Fruit fly (Drosophila melanogaster) whole organism, embryonic: ENCODE measurements around the gene CG7889.

Source experiments
- B-H2 ChIP-seq: fragments of 200-800 bp; sonication (Bioruptor generic); optimal IDR thresholded peaks from 2 replicates; lab custom pipeline; 2018; ENCODE audit warnings: missing biosample characterization, mild to moderate bottlenecking, missing genetic modification characterization
- CG10267 ChIP-seq: fragments of 200-800 bp; sonication (Bioruptor generic); optimal IDR thresholded peaks from 2 replicates; lab custom pipeline; 2018; ENCODE audit warnings: missing biosample characterization, mild to moderate bottlenecking, missing genetic modification characterization, moderate library complexity
- CG10462 ChIP-seq: fragments of 200-800 bp; sonication (Bioruptor generic); optimal IDR thresholded peaks from 2 replicates; lab custom pipeline; 2016; ENCODE audit warnings: missing biosample characterization, missing genetic modification characterization
- CG10543 ChIP-seq: fragments of 200-800 bp; sonication (Bioruptor generic); optimal IDR thresholded peaks from 3 replicates; lab custom pipeline; 2017; ENCODE audit warnings: missing biosample characterization, mild to moderate bottlenecking, missing genetic modification characterization, moderate library complexity
- CG11723 ChIP-seq: fragments of 200-800 bp; sonication (Bioruptor generic); optimal IDR thresholded peaks from 2 replicates; lab custom pipeline; 2017; ENCODE audit warnings: missing biosample characterization, mild to moderate bottlenecking, missing genetic modification characterization
- CG12219 ChIP-seq: fragments of 200-800 bp; sonication (Bioruptor generic); optimal IDR thresholded peaks from 3 replicates; lab custom pipeline; 2018; ENCODE audit warnings: missing biosample characterization, mild to moderate bottlenecking, missing genetic modification characterization
- CG12236 ChIP-seq: fragments of 200-800 bp; sonication (Bioruptor generic); optimal IDR thresholded peaks from 2 replicates; lab custom pipeline; 2016; ENCODE audit warnings: missing biosample characterization, missing genetic modification characterization
- CG12391 ChIP-seq: fragments of 200-800 bp; sonication (Bioruptor generic); optimal IDR thresholded peaks from 3 replicates; lab custom pipeline; 2018; ENCODE audit warnings: missing biosample characterization, mild to moderate bottlenecking, missing genetic modification characterization, moderate library complexity
- CG12942 ChIP-seq: fragments of 200-800 bp; sonication (Bioruptor generic); optimal IDR thresholded peaks from 3 replicates; lab custom pipeline; 2016; ENCODE audit warnings: missing biosample characterization, missing genetic modification characterization
- CG14710 ChIP-seq: fragments of 200-800 bp; sonication (Bioruptor generic); optimal IDR thresholded peaks from 3 replicates; lab custom pipeline; 2019; ENCODE audit warnings: missing biosample characterization, mild to moderate bottlenecking, missing genetic modification characterization, moderate library complexity
- CG1602 ChIP-seq: fragments of 200-800 bp; sonication (Bioruptor generic); optimal IDR thresholded peaks from 3 replicates; lab custom pipeline; 2016; ENCODE audit warnings: missing biosample characterization, missing genetic modification characterization
- CG1832 ChIP-seq: fragments of 200-800 bp; sonication (Bioruptor generic); optimal IDR thresholded peaks from 2 replicates; lab custom pipeline; 2017; ENCODE audit warnings: missing biosample characterization, mild to moderate bottlenecking, missing genetic modification characterization, inconsistent platforms
- CG33213 ChIP-seq: fragments of 200-800 bp; sonication (Bioruptor generic); optimal IDR thresholded peaks from 3 replicates; lab custom pipeline; 2016; ENCODE audit warnings: missing biosample characterization, missing genetic modification characterization
- CG4424 ChIP-seq: fragments of 200-800 bp; sonication (Bioruptor generic); optimal IDR thresholded peaks from 3 replicates; lab custom pipeline; 2016; ENCODE audit warnings: missing biosample characterization, missing genetic modification characterization
- CG5953 ChIP-seq: fragments of 200-800 bp; sonication (Bioruptor generic); IDR thresholded peaks from 2 replicates; pipeline ENCODE4 v1.3.6; 2022; ENCODE audit warnings: missing biosample characterization, missing genetic modification characterization
- CG9215 ChIP-seq: fragments of 200-800 bp; sonication (Bioruptor generic); IDR thresholded peaks from 2 replicates; pipeline ENCODE4 v1.3.6; 2022; ENCODE audit warnings: missing biosample characterization, missing genetic modification characterization
- Dfd ChIP-seq, 2 experiments: fragments of >200 bp; optimal IDR thresholded peaks; 2 replicates each; lab custom pipeline; 2017; ENCODE audit warnings: missing biosample characterization in 2 of 2, missing genetic modification characterization in 2 of 2
- Elba2 ChIP-seq: fragments of 200-800 bp; sonication (Bioruptor generic); optimal IDR thresholded peaks from 3 replicates; lab custom pipeline; 2016; ENCODE audit warnings: missing biosample characterization, missing genetic modification characterization
- Ets97D ChIP-seq: fragments of 200-800 bp; sonication (Bioruptor generic); optimal IDR thresholded peaks from 3 replicates; lab custom pipeline; 2016; ENCODE audit warnings: missing biosample characterization, missing genetic modification characterization
- HLH54F ChIP-seq: fragments of 200-800 bp; sonication (Bioruptor generic); optimal IDR thresholded peaks from 3 replicates; lab custom pipeline; 2016; ENCODE audit warnings: missing biosample characterization, missing genetic modification characterization
- Hr39 ChIP-seq: fragments of >200 bp; optimal IDR thresholded peaks from 2 replicates; lab custom pipeline; 2017
- Lpt ChIP-seq: fragments of >200 bp; optimal IDR thresholded peaks from 2 replicates; lab custom pipeline; 2018; ENCODE audit warnings: missing biosample characterization, missing genetic modification characterization
- Mad ChIP-seq: fragments of 200-800 bp; sonication (Bioruptor generic); optimal IDR thresholded peaks from 2 replicates; lab custom pipeline; 2016; ENCODE audit warnings: missing biosample characterization, missing genetic modification characterization
- Opbp ChIP-seq: fragments of 200-800 bp; sonication (Bioruptor generic); IDR thresholded peaks from 3 replicates; pipeline ENCODE4 v1.3.6; 2022; ENCODE audit warnings: missing biosample characterization, missing genetic modification characterization; ENCODE audit not compliant: partially characterized antibody
- Rfx ChIP-seq: fragments of 200-800 bp; sonication (Bioruptor generic); IDR thresholded peaks from 2 replicates; pipeline ENCODE4 v1.3.6; 2022; ENCODE audit warnings: missing biosample characterization, missing genetic modification characterization
- Side ChIP-seq: fragments of 200-800 bp; sonication (Bioruptor generic); optimal IDR thresholded peaks from 2 replicates; lab custom pipeline; 2016; ENCODE audit warnings: missing biosample characterization, missing genetic modification characterization
- Sin3A ChIP-seq: fragments of >200 bp; optimal IDR thresholded peaks from 2 replicates; lab custom pipeline; 2018
- Sry-β ChIP-seq: fragments of 200-800 bp; sonication (Bioruptor generic); optimal IDR thresholded peaks from 2 replicates; lab custom pipeline; 2018; ENCODE audit warnings: missing biosample characterization, mild to moderate bottlenecking, missing genetic modification characterization, moderate library complexity
- bigmax ChIP-seq: fragments of 200-800 bp; sonication (Bioruptor generic); optimal IDR thresholded peaks from 2 replicates; lab custom pipeline; 2018; ENCODE audit warnings: missing biosample characterization, mild to moderate bottlenecking, missing genetic modification characterization
- caup ChIP-seq: fragments of 200-800 bp; sonication (Bioruptor generic); optimal IDR thresholded peaks from 3 replicates; lab custom pipeline; 2017; ENCODE audit warnings: missing biosample characterization, mild to moderate bottlenecking, missing genetic modification characterization, moderate library complexity; ENCODE audit not compliant: severe bottlenecking
- chm ChIP-seq: fragments of 200-800 bp; sonication (Bioruptor generic); IDR thresholded peaks from 2 replicates; pipeline ENCODE4 v1.3.6; 2022; ENCODE audit warnings: missing biosample characterization, missing genetic modification characterization
- dmrt99B ChIP-seq: fragments of 200-800 bp; sonication (Bioruptor generic); optimal IDR thresholded peaks from 2 replicates; lab custom pipeline; 2018; ENCODE audit warnings: missing biosample characterization, mild to moderate bottlenecking, missing genetic modification characterization, moderate library complexity
- dysf ChIP-seq: fragments of 200-800 bp; sonication (Bioruptor generic); IDR thresholded peaks from 3 replicates; pipeline ENCODE4 v1.3.6; 2022; ENCODE audit warnings: missing biosample characterization, missing genetic modification characterization
- ems ChIP-seq: fragments of 200-800 bp; sonication (Bioruptor generic); optimal IDR thresholded peaks from 3 replicates; lab custom pipeline; 2016; ENCODE audit warnings: missing biosample characterization, missing genetic modification characterization
- exex ChIP-seq: fragments of 200-800 bp; sonication (Bioruptor generic); optimal IDR thresholded peaks from 4 replicates; lab custom pipeline; 2018; ENCODE audit warnings: missing biosample characterization, mild to moderate bottlenecking, missing genetic modification characterization, moderate library complexity
- gcm ChIP-seq: fragments of 200-800 bp; sonication (Bioruptor generic); optimal IDR thresholded peaks from 2 replicates; lab custom pipeline; 2019; ENCODE audit warnings: missing biosample characterization, mild to moderate bottlenecking, missing genetic modification characterization, moderate library complexity
- gt ChIP-seq: fragments of 200-800 bp; sonication (Bioruptor generic); IDR thresholded peaks from 2 replicates; pipeline ENCODE4 v1.3.6; 2022; ENCODE audit warnings: missing biosample characterization, missing genetic modification characterization
- hb ChIP-seq: fragments of 200-800 bp; sonication (Bioruptor generic); IDR thresholded peaks from 3 replicates; pipeline ENCODE4 v1.3.6; 2022; ENCODE audit warnings: missing biosample characterization, missing genetic modification characterization; ENCODE audit not compliant: partially characterized antibody
- knrl ChIP-seq: fragments of 200-800 bp; sonication (Bioruptor generic); IDR thresholded peaks from 3 replicates; pipeline ENCODE4 v1.3.6; 2022; ENCODE audit warnings: missing biosample characterization, missing genetic modification characterization; ENCODE audit not compliant: partially characterized antibody
- mirr ChIP-seq: fragments of 200-800 bp; sonication (Bioruptor generic); optimal IDR thresholded peaks from 3 replicates; lab custom pipeline; 2018; ENCODE audit warnings: missing biosample characterization, mild to moderate bottlenecking, missing genetic modification characterization
- otp ChIP-seq: fragments of 200-800 bp; sonication (Bioruptor generic); IDR thresholded peaks from 3 replicates; pipeline ENCODE4, ENCODE4 v1.3.6; 2022; ENCODE audit warnings: missing biosample characterization, missing genetic modification characterization
- pan ChIP-seq, 4 experiments: fragments of >200 bp in 3 of 4; fragments of 200-800 bp in 1 of 4; sonication (Bioruptor generic) in 1 of 4; optimal IDR thresholded peaks in 3 of 4; IDR thresholded peaks in 1 of 4; 2 replicates each; pipeline versions ENCODE4 v1.3.6 to Lab custom; 2017 to 2022; ENCODE audit warnings: missing biosample characterization in 2 of 4, missing genetic modification characterization in 2 of 4, mixed read lengths in 1 of 4
- pb ChIP-seq: fragments of 200-800 bp; sonication (Bioruptor generic); optimal IDR thresholded peaks from 3 replicates; lab custom pipeline; 2016; ENCODE audit warnings: missing biosample characterization, missing genetic modification characterization
- sens ChIP-seq: fragments of 200-800 bp; sonication (Bioruptor generic); peaks from one replicate; lab custom pipeline; 2016; ENCODE audit warnings: missing biosample characterization, missing genetic modification characterization
- sima ChIP-seq: fragments of 200-800 bp; sonication (Bioruptor generic); optimal IDR thresholded peaks from 2 replicates; lab custom pipeline; 2016; ENCODE audit warnings: missing biosample characterization, missing genetic modification characterization
- trh ChIP-seq: fragments of 200-800 bp; sonication (Bioruptor generic); optimal IDR thresholded peaks from 2 replicates; lab custom pipeline; 2016; ENCODE audit warnings: missing biosample characterization, missing genetic modification characterization
- twi ChIP-seq: fragments of 200-800 bp; optimal IDR thresholded peaks from 2 replicates; lab custom pipeline; 2019; ENCODE audit warnings: missing biosample characterization, mild to moderate bottlenecking, missing genetic modification characterization, moderate library complexity
- vnd ChIP-seq: fragments of 200-800 bp; sonication (Bioruptor generic); IDR thresholded peaks from 3 replicates; pipeline ENCODE4 v1.3.6; 2022; ENCODE audit warnings: missing biosample characterization, missing genetic modification characterization; ENCODE audit not compliant: partially characterized antibody
- vvl ChIP-seq: fragments of 200-800 bp; sonication (Bioruptor generic); IDR thresholded peaks from 2 replicates; pipeline ENCODE4 v1.3.6; 2022; ENCODE audit warnings: missing biosample characterization, missing genetic modification characterization
- zen2 ChIP-seq: fragments of 200-800 bp; sonication (Bioruptor generic); IDR thresholded peaks from 3 replicates; pipeline ENCODE4 v1.3.6; 2022; ENCODE audit warnings: missing biosample characterization, missing genetic modification characterization; ENCODE audit not compliant: partially characterized antibody

Gene CG7889

dm6 chrX:19243379-19243834 is at the start of gene CG7889 (continued):
- TF ChIP-seq CG12391 (tag; lab: Kevin White, UChicago): peak; percentile 11
- TF ChIP-seq chm (GFP tag; lab: Robert Waterston, UW): no peak

DNA sequence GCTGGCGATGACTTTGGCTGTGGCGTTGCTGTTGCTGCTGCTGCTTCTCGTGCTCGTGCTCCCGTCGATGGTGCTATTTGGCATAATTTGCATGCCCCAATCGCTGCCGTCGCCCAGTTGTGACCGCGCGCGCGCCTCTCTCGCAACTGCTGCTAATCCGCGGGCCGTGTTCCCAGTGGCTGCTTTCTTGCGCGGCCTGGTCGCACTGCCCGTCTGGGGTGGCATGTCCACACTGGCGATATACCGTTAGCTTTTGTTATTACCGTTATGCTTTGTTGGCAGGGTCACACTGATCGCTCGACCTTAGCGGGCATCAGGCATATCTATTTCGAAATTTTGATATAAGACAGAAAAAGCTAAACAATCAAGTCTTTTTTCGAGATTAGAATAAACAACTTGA is 41.8 kb upstream of the CG7889 start, which contains the start of gene CG7990:
Gene CG7990, minus strand, starts transcription at position 350 of the 400 bp plus-strand sequence.
- TF ChIP-seq vnd (GFP tag; lab: Robert Waterston, UW) (0 out of 3 replicates have a peak, but pooled peaks have one; percentile 34), gt (GFP tag; lab: Robert Waterston, UW) (no peak), dysf (GFP tag; lab: Robert Waterston, UW) (no peak), CG14710 (tag; lab: Kevin White, UChicago) (peak; percentile 34), Rfx (GFP tag; lab: Robert Waterston, UW) (no peak), trh (GFP tag; lab: Kevin White, UChicago) (no peak), CG11723 (GFP tag; lab: Kevin White, UChicago) (no peak), CG1602 (GFP tag; lab: Kevin White, UChicago) (no peak), caup (GFP tag; lab: Kevin White, UChicago) (no peak), pb (no peak), CG12219 (GFP tag; lab: Kevin White, UChicago) (no peak), Side (no peak), Sry-β (GFP tag; lab: Kevin White, UChicago) (no peak), CG10267 (tag; lab: Kevin White, UChicago) (no peak), Elba2 (no peak), Mad (no peak), vvl (GFP tag; lab: Robert Waterston, UW) (no peak; the same call in 1 of the 2 replicates), gcm (GFP tag; lab: Kevin White, UChicago) (no peak), CG4424 (GFP tag; lab: Kevin White, UChicago) (no peak), Hr39 (lab: Kevin White, UChicago) (no peak), CG12236 (no peak), bigmax (GFP tag; lab: Kevin White, UChicago) (no peak), mirr (GFP tag; lab: Kevin White, UChicago) (no peak), Ets97D (GFP tag; lab: Kevin White, UChicago) (peak; percentile 32), B-H2 (no peak), exex (tag; lab: Kevin White, UChicago) (no peak), CG10543 (no peak), hb (GFP tag; lab: Robert Waterston, UW) (no peak), sima (GFP tag; lab: Kevin White, UChicago) (no peak), Opbp (peak; percentile 48; the same call in 1 of the 3 replicates), CG5953 (GFP tag; lab: Robert Waterston, UW) (no peak), pan (optimal IDR thresholded peaks at IDR 0.05; lab: Kevin White, UChicago) (no peak), pan (GFP tag; optimal IDR thresholded peaks at IDR 0.05 in 1 of 2, IDR thresholded peaks at IDR 0.05 in 1 of 2) (no peak), CG9215 (GFP tag; lab: Robert Waterston, UW) (no peak), HLH54F (GFP tag; lab: Kevin White, UChicago) (no peak), Lpt (no peak), ems (no peak), otp (GFP tag; lab: Robert Waterston, UW) (no peak), Dfd (GFP tag; optimal IDR thresholded peaks at IDR 0.05; lab: Kevin White, UChicago) (no peak), knrl (GFP tag; lab: Robert Waterston, UW) (peak; percentile 22; the same call in 1 of the 3 replicates), dmrt99B (tag; lab: Kevin White, UChicago) (no peak), CG10462 (GFP tag; lab: Kevin White, UChicago) (peak; percentile 45), CG12942 (GFP tag; lab: Kevin White, UChicago) (no peak), Sin3A (lab: Kevin White, UChicago) (no peak), CG1832 (GFP tag; lab: Kevin White, UChicago) (no peak), CG33213 (peak; percentile 4), zen2 (GFP tag; lab: Robert Waterston, UW) (peak; percentile 60; the same call in 2 of the 3 replicates), sens (GFP tag; lab: Kevin White, UChicago) (no peak), twi (no peak)
